Fruit fly (Drosophila melanogaster) whole organism, wandering third instar larva: Measurements from ENCODE around the gene Sfp24Ba.
A peak's percentile ranks its signal among the peaks of the same experiment; 100 is the strongest.

Experiments used
- Abd-B ChIP-seq: fragments of >200 bp; optimal IDR thresholded peaks from 2 replicates; lab custom pipeline; 2017; ENCODE audit warnings: missing biosample characterization, missing genetic modification characterization
- CG32264 ChIP-seq: fragments of 200-800 bp; sonication (Bioruptor generic); optimal IDR thresholded peaks from 2 replicates; lab custom pipeline; 2016; ENCODE audit warnings: missing biosample characterization, missing genetic modification characterization
- CG9705 ChIP-seq: fragments of 200-800 bp; sonication (Bioruptor generic); optimal IDR thresholded peaks from 2 replicates; lab custom pipeline; 2018; ENCODE audit warnings: missing biosample characterization, mild to moderate bottlenecking, missing genetic modification characterization
- CrebA ChIP-seq: fragments of 200-800 bp; sonication (Bioruptor generic); optimal IDR thresholded peaks from 2 replicates; lab custom pipeline; 2016; ENCODE audit warnings: missing biosample characterization, mild to moderate bottlenecking, missing genetic modification characterization, borderline replicate concordance
- Dfd ChIP-seq: fragments of >200 bp; optimal IDR thresholded peaks from 2 replicates; lab custom pipeline; 2017; ENCODE audit warnings: missing biosample characterization, missing genetic modification characterization
- Dif ChIP-seq: fragments of 200-275, 200-300 bp; sonication (Bioruptor generic); optimal IDR thresholded peaks from 2 replicates; lab custom pipeline; 2018; ENCODE audit warnings: missing biosample characterization, missing genetic modification characterization; ENCODE audit not compliant: partially characterized antibody
- GATAd ChIP-seq: sonication (Bioruptor generic); optimal IDR thresholded peaks from 2 replicates; lab custom pipeline; 2016; ENCODE audit warnings: missing biosample characterization, missing genetic modification characterization
- HLH106 ChIP-seq: fragments of 200-800 bp; optimal IDR thresholded peaks from 3 replicates; lab custom pipeline; 2019; ENCODE audit warnings: missing biosample characterization, mild to moderate bottlenecking, missing genetic modification characterization, moderate library complexity
- Hnf4 ChIP-seq: fragments of 200-800 bp; sonication (Bioruptor generic); optimal IDR thresholded peaks from 2 replicates; lab custom pipeline; 2016; ENCODE audit warnings: missing biosample characterization, mild to moderate bottlenecking, missing genetic modification characterization
- Hr78 ChIP-seq: fragments of >200 bp; optimal IDR thresholded peaks from 2 replicates; lab custom pipeline; 2017; ENCODE audit warnings: missing biosample characterization, missing genetic modification characterization
- Hr83 ChIP-seq: fragments of 200-300 bp; sonication (Bioruptor generic); optimal IDR thresholded peaks from 2 replicates; lab custom pipeline; 2016; ENCODE audit warnings: missing biosample characterization, mild to moderate bottlenecking, missing genetic modification characterization, moderate library complexity; ENCODE audit not compliant: poor library complexity, severe bottlenecking
- Jra ChIP-seq: sonication (Bioruptor generic); optimal IDR thresholded peaks from 2 replicates; lab custom pipeline; 2016; ENCODE audit warnings: missing biosample characterization, missing genetic modification characterization
- Mio ChIP-seq: sonication (Bioruptor generic); optimal IDR thresholded peaks from 2 replicates; lab custom pipeline; 2016; ENCODE audit warnings: missing biosample characterization, missing genetic modification characterization
- Myc ChIP-seq: fragments of >200 bp; optimal IDR thresholded peaks from 2 replicates; lab custom pipeline; 2017
- N ChIP-seq: fragments of >200 bp; optimal IDR thresholded peaks from 2 replicates; lab custom pipeline; 2018; ENCODE audit warnings: missing biosample characterization, missing external identifiers, missing genetic modification characterization
- OdsH ChIP-seq: fragments of 200-800 bp; sonication (Bioruptor generic); optimal IDR thresholded peaks from 2 replicates; lab custom pipeline; 2016; ENCODE audit warnings: missing biosample characterization, mild to moderate bottlenecking, missing genetic modification characterization
- Rel ChIP-seq, 2 experiments: fragments of 200-800 bp; sonication (Bioruptor generic) in 1 of 2; optimal IDR thresholded peaks; 2 replicates in 1 of 2; 3 replicates in 1 of 2; lab custom pipeline; 2016 to 2019; ENCODE audit warnings: mild to moderate bottlenecking in 2 of 2, missing biosample characterization in 2 of 2, missing genetic modification characterization in 2 of 2, moderate library complexity in 1 of 2
- Sp1 ChIP-seq: fragments of 200-800 bp; sonication (Bioruptor generic); optimal IDR thresholded peaks from 3 replicates; lab custom pipeline; 2019; ENCODE audit warnings: missing biosample characterization, mild to moderate bottlenecking, missing genetic modification characterization, moderate library complexity
- Vsx2 ChIP-seq: fragments of 200-300, 225-300 bp; sonication (Bioruptor generic); optimal IDR thresholded peaks from 2 replicates; lab custom pipeline; 2018; ENCODE audit warnings: missing biosample characterization, missing genetic modification characterization; ENCODE audit not compliant: partially characterized antibody
- br ChIP-seq: fragments of 200-800 bp; sonication (Bioruptor generic); optimal IDR thresholded peaks from 2 replicates; lab custom pipeline; 2016; ENCODE audit warnings: missing biosample characterization, missing genetic modification characterization
- brk ChIP-seq: fragments of 200-800 bp; sonication (Bioruptor generic); optimal IDR thresholded peaks from 2 replicates; lab custom pipeline; 2016; ENCODE audit warnings: missing biosample characterization, mild to moderate bottlenecking, missing genetic modification characterization
- dl ChIP-seq, 2 experiments: fragments of 175-275, 200-275 bp in 1 of 2; fragments of 200-275 bp in 1 of 2; sonication (Bioruptor generic); optimal IDR thresholded peaks; lab custom pipeline; 2018; ENCODE audit warnings: mild to moderate bottlenecking in 2 of 2, missing biosample characterization in 2 of 2, missing genetic modification characterization in 2 of 2, moderate library complexity in 2 of 2; ENCODE audit not compliant: partially characterized antibody in 2 of 2, insufficient read depth in 1 of 2
- dmrt93B ChIP-seq: fragments of 200-800 bp; sonication (Bioruptor generic); optimal IDR thresholded peaks from 2 replicates; lab custom pipeline; 2018; ENCODE audit warnings: missing biosample characterization, mild to moderate bottlenecking, missing genetic modification characterization
- dsf ChIP-seq: sonication (Bioruptor generic); optimal IDR thresholded peaks from 2 replicates; lab custom pipeline; 2016; ENCODE audit warnings: missing biosample characterization, missing genetic modification characterization, borderline replicate concordance
- ey ChIP-seq: fragments of 200-800 bp; sonication (Bioruptor generic); optimal IDR thresholded peaks from 2 replicates; lab custom pipeline; 2016; ENCODE audit warnings: missing biosample characterization, missing genetic modification characterization
- foxo ChIP-seq, 2 experiments: fragments of 200-800 bp; sonication (Bioruptor generic); optimal IDR thresholded peaks; 2 replicates in 1 of 2; 3 replicates in 1 of 2; lab custom pipeline; 2016 to 2017; ENCODE audit warnings: missing biosample characterization in 2 of 2, missing genetic modification characterization in 2 of 2
- fru ChIP-seq: fragments of 200-800 bp; sonication (Bioruptor generic); optimal IDR thresholded peaks from 3 replicates; lab custom pipeline; 2016; ENCODE audit warnings: missing biosample characterization, mild to moderate bottlenecking, missing genetic modification characterization
- h ChIP-seq: fragments of 200-800 bp; sonication (Bioruptor generic); optimal IDR thresholded peaks from 3 replicates; lab custom pipeline; 2016; ENCODE audit warnings: missing biosample characterization, mild to moderate bottlenecking, missing genetic modification characterization
- jim ChIP-seq: fragments of 175-275, 200-325 bp; sonication (Bioruptor generic); optimal IDR thresholded peaks from 2 replicates; lab custom pipeline; 2016; ENCODE audit warnings: missing biosample characterization, mild to moderate bottlenecking, missing genetic modification characterization
- lola ChIP-seq: fragments of >200 bp; optimal IDR thresholded peaks from 2 replicates; lab custom pipeline; 2017; ENCODE audit warnings: missing biosample characterization, missing genetic modification characterization
- pan ChIP-seq: fragments of >200 bp; optimal IDR thresholded peaks from 2 replicates; lab custom pipeline; 2017
- psq ChIP-seq: fragments of 200-800 bp; sonication (Bioruptor generic); optimal IDR thresholded peaks from 3 replicates; lab custom pipeline; 2017; ENCODE audit warnings: missing biosample characterization, mild to moderate bottlenecking, missing genetic modification characterization, moderate library complexity
- rgr ChIP-seq: fragments of 200-800 bp; sonication (Bioruptor generic); optimal IDR thresholded peaks from 3 replicates; lab custom pipeline; 2016; ENCODE audit warnings: missing biosample characterization, mild to moderate bottlenecking, missing genetic modification characterization
- sage ChIP-seq: fragments of 200-800 bp; sonication (Bioruptor generic); optimal IDR thresholded peaks from 2 replicates; lab custom pipeline; 2016; ENCODE audit warnings: missing biosample characterization, mild to moderate bottlenecking, missing genetic modification characterization
- sv ChIP-seq: fragments of 200-800 bp; sonication (Bioruptor generic); optimal IDR thresholded peaks from 3 replicates; lab custom pipeline; 2016; ENCODE audit warnings: missing biosample characterization, missing genetic modification characterization
- tai ChIP-seq: sonication (Bioruptor generic); optimal IDR thresholded peaks from 2 replicates; lab custom pipeline; 2016; ENCODE audit warnings: missing biosample characterization, missing genetic modification characterization
- usp ChIP-seq: fragments of >200 bp; optimal IDR thresholded peaks from 2 replicates; lab custom pipeline; 2017; ENCODE audit warnings: missing biosample characterization, missing genetic modification characterization
- woc ChIP-seq: sonication (Bioruptor generic); optimal IDR thresholded peaks from 2 replicates; lab custom pipeline; 2016; ENCODE audit warnings: missing biosample characterization, mild to moderate bottlenecking, missing genetic modification characterization

The Sfp24Ba gene

DNA sequence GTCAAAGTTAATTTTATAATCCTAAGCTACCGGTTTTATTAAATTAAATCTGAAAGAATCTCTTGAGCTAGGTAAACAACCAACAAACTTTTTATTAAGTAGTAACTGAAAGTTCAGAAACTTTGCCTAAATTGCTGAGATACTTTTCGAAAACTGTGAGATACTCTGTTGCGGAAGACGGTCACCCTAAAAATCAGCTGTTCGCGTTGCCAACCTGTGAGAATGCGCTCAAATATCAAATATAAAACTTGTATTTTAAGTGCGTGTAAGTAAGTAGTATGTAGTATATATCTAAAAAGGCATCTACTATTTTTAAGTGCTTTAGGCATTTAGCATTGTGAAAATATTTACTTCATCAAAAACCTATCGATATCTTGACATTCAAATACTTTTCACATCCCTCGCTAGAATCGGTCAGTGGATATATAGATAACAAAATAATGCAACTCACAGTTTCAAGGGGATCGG is 44.6 kb upstream of the Sfp24Ba start, which contains the start of the genes CG31955 and CG2818 (continued):
- TF ChIP-seq Hr78 (GFP tag; lab: Kevin White, UChicago) (no peak), Dif (GFP tag; lab: Kevin White, UChicago) (no peak)

DNA sequence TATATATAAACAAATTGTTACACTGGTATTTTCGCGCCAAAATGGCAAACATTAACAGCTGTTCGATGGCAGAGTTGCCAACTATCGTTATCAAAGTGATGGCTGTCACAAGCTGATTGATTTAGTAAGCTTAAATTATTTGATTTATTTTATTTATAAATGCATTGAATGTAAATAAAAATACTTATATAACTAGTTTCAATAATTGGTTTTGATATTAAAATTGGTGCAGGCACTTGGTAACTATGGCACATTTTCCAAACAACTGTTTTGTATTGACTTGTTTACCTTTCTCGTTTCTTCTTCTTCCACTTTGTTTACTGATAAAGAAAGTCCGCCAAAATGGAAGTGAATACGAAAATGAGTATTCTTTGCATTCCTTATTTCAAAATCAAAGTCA is 43.3 kb upstream of the Sfp24Ba start, which contains the start of gene cutlet:
cutlet (minus strand) TSS at position 84 of the 400 bp plus-strand sequence.
- TF ChIP-seq lola (GFP tag; lab: Kevin White, UChicago) (no peak), Vsx2 (no peak), rgr (GFP tag; lab: Kevin White, UChicago) (peak; percentile 29), Myc (lab: Kevin White, UChicago) (no peak), jim (GFP tag; lab: Kevin White, UChicago) (no peak), h (GFP tag; lab: Kevin White, UChicago) (peak; percentile 10), brk (GFP tag; lab: Kevin White, UChicago) (no peak), pan (no peak), GATAd (GFP tag; lab: Kevin White, UChicago) (no peak), Hr83 (GFP tag; lab: Kevin White, UChicago) (no peak), Dif (GFP tag; lab: Kevin White, UChicago) (peak; percentile 41), dmrt93B (GFP tag; lab: Kevin White, UChicago) (no peak), dsf (GFP tag; lab: Kevin White, UChicago) (no peak), foxo (GFP tag; optimal IDR thresholded peaks at IDR 0.05; lab: Kevin White, UChicago) (peak in 1 of 2 experiments; percentile 16), HLH106 (tag; lab: Kevin White, UChicago) (peak; percentile 28), Mio (GFP tag; lab: Kevin White, UChicago) (no peak), Dfd (no peak), dl (GFP tag; optimal IDR thresholded peaks at IDR 0.05; lab: Kevin White, UChicago; ENCODE audit: insufficient read depth in 1 of 2, partially characterized antibody in 2 of 2) (no peak)

DNA sequence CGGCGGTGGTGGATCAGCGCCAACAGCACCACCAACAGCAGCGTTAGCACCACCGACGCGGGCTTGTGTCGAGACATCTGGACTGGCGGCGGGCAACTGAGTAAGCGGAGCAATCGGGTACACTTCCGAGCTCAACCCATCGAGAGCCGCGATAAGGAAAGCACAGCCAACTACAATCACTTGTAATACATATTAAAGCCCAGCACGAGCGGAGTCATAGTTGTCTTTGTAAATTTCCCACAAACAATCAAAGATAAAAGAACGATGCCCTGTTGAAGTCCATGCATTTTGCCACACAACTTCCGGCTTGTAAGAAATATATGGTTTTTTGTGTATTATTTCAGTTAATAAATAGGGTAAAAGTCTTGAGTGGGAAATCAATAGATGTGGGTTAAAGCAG is 38.6 kb upstream of the Sfp24Ba start, which contains the start of gene CG31777:
CG31777 (minus strand) TSS at position 101 of the 400 bp plus-strand sequence.
- TF ChIP-seq OdsH, result no peak
- no peak for TF ChIP-seq Myc (lab: Kevin White, UChicago)

DNA sequence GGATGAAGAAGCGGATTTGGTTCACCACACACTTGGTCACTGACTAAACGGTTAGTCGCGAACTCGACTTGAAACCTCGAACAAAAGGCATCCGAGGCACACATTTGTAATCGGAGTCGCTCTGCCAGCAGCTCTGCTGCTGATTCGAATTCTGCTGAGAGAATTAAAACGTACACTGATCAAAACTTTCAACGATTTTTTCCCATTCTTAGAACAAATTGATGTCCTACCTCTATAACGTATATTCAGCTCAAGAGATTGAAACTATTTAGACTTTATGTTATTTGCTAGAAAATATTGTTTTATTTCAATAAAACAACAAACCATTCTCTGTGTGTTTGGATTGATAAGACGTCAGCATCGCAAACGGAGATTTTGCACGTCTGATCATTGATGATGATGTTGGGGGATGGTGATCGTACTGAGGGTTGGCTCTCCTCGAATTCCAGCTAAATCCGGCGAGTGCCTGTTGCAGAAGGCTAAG is 37.1 kb upstream of the Sfp24Ba start, which contains the start of gene CG31778:
CG31778 (minus strand) TSS at position 51 of the 484 bp plus-strand sequence.
- TF ChIP-seq Vsx2 (no peak), Dif (GFP tag; lab: Kevin White, UChicago) (no peak), brk (GFP tag; lab: Kevin White, UChicago) (peak; percentile 81), lola (GFP tag; lab: Kevin White, UChicago) (no peak), rgr (GFP tag; lab: Kevin White, UChicago) (peak; percentile 90), Hr83 (GFP tag; lab: Kevin White, UChicago) (no peak), pan (no peak), CG9705 (peak; percentile 16), Dfd (no peak), woc (peak; percentile 61), dl (GFP tag; optimal IDR thresholded peaks at IDR 0.05; lab: Kevin White, UChicago; ENCODE audit: insufficient read depth in 1 of 2, partially characterized antibody in 2 of 2) (no peak), Jra (GFP tag; lab: Kevin White, UChicago) (peak; percentile 90), Sp1 (GFP tag; lab: Kevin White, UChicago) (peak; percentile 85), Myc (lab: Kevin White, UChicago) (no peak), br (GFP tag; lab: Kevin White, UChicago) (peak; percentile 92), CrebA (GFP tag; lab: Kevin White, UChicago) (no peak), N (GFP tag; lab: Kevin White, UChicago) (no peak), foxo (GFP tag; optimal IDR thresholded peaks at IDR 0.05; lab: Kevin White, UChicago) (peak; percentile 72 to 81), h (GFP tag; lab: Kevin White, UChicago) (peak; percentile 92), OdsH (peak; percentile 90), dsf (GFP tag; lab: Kevin White, UChicago) (peak; percentile 4), GATAd (GFP tag; lab: Kevin White, UChicago) (peak; percentile 42), fru (GFP tag; lab: Kevin White, UChicago) (peak; percentile 89), ey (GFP tag; lab: Kevin White, UChicago) (peak; percentile 91), HLH106 (tag; lab: Kevin White, UChicago) (peak; percentile 87), Hnf4 (GFP tag; lab: Kevin White, UChicago) (peak; percentile 84), sage (GFP tag; lab: Kevin White, UChicago) (peak; percentile 52), Mio (GFP tag; lab: Kevin White, UChicago) (peak; percentile 29), Rel (GFP tag; optimal IDR thresholded peaks at IDR 0.05; lab: Kevin White, UChicago) (no peak), Rel (tag; optimal IDR thresholded peaks at IDR 0.05; lab: Kevin White, UChicago) (peak; percentile 31), sv (no peak), usp (GFP tag; lab: Kevin White, UChicago) (no peak), Hr78 (GFP tag; lab: Kevin White, UChicago) (no peak), Abd-B (GFP tag; lab: Kevin White, UChicago) (no peak), psq (peak; percentile 81), tai (GFP tag; lab: Kevin White, UChicago) (peak; percentile 44), CG32264 (peak; percentile 66), jim (GFP tag; lab: Kevin White, UChicago) (no peak), dmrt93B (GFP tag; lab: Kevin White, UChicago) (peak; percentile 62)
